Fruit fly (Drosophila melanogaster) whole organism, embryonic: ENCODE results near the gene Pino.

Experiments
- C15 ChIP-seq: fragments of 200-800 bp; sonication (Bioruptor generic); IDR thresholded peaks from 3 replicates; pipeline ENCODE4 v1.3.6; 2022; ENCODE audit warnings: missing biosample characterization, missing genetic modification characterization
- CG10147 ChIP-seq: fragments of 200-800 bp; sonication (Bioruptor generic); optimal IDR thresholded peaks from 2 replicates; lab custom pipeline; 2019; ENCODE audit warnings: missing biosample characterization, mild to moderate bottlenecking, missing genetic modification characterization, moderate library complexity
- CG10267 ChIP-seq: fragments of 200-800 bp; sonication (Bioruptor generic); optimal IDR thresholded peaks from 2 replicates; lab custom pipeline; 2018; ENCODE audit warnings: missing biosample characterization, mild to moderate bottlenecking, missing genetic modification characterization, moderate library complexity
- CG10274 ChIP-seq: fragments of 200-800 bp; sonication (Bioruptor generic); optimal IDR thresholded peaks from 3 replicates; lab custom pipeline; 2017; ENCODE audit warnings: missing biosample characterization, mild to moderate bottlenecking, missing genetic modification characterization
- CG10431 ChIP-seq: fragments of 200-800 bp; sonication (Bioruptor generic); optimal IDR thresholded peaks from 3 replicates; lab custom pipeline; 2018; ENCODE audit warnings: missing biosample characterization, mild to moderate bottlenecking, missing genetic modification characterization
- CG10979 ChIP-seq: fragments of 200-800 bp; sonication (Bioruptor generic); optimal IDR thresholded peaks from 2 replicates; lab custom pipeline; 2018; ENCODE audit warnings: missing biosample characterization, mild to moderate bottlenecking, missing genetic modification characterization, moderate library complexity
- CG11696 ChIP-seq: fragments of 200-800 bp; sonication (Bioruptor generic); IDR thresholded peaks from 2 replicates; pipeline ENCODE4 v1.3.6; 2022; ENCODE audit warnings: missing biosample characterization, missing genetic modification characterization
- CG12942 ChIP-seq: fragments of 200-800 bp; sonication (Bioruptor generic); optimal IDR thresholded peaks from 3 replicates; lab custom pipeline; 2016; ENCODE audit warnings: missing biosample characterization, missing genetic modification characterization
- CG13424 ChIP-seq: fragments of 200-800 bp; sonication (Bioruptor generic); optimal IDR thresholded peaks from 2 replicates; lab custom pipeline; 2019; ENCODE audit warnings: missing biosample characterization, mild to moderate bottlenecking, missing genetic modification characterization, moderate library complexity
- CG13624 ChIP-seq: fragments of 200-800 bp; sonication (Bioruptor generic); optimal IDR thresholded peaks from 2 replicates; lab custom pipeline; 2016; ENCODE audit warnings: missing biosample characterization, missing genetic modification characterization
- CG15073 ChIP-seq: fragments of 200-800 bp; sonication (Bioruptor generic); optimal IDR thresholded peaks from 2 replicates; lab custom pipeline; 2016; ENCODE audit warnings: missing biosample characterization, missing genetic modification characterization
- CG17385 ChIP-seq: fragments of 200-800 bp; sonication (Bioruptor generic); optimal IDR thresholded peaks from 3 replicates; lab custom pipeline; 2018; ENCODE audit warnings: missing biosample characterization, mild to moderate bottlenecking, missing genetic modification characterization
- CG17568 ChIP-seq: fragments of 200-800 bp; sonication (Bioruptor generic); optimal IDR thresholded peaks from 2 replicates; lab custom pipeline; 2018; ENCODE audit warnings: missing biosample characterization, mild to moderate bottlenecking, missing genetic modification characterization, moderate library complexity
- CG1792 ChIP-seq: fragments of 200-800 bp; sonication (Bioruptor generic); optimal IDR thresholded peaks from 2 replicates; lab custom pipeline; 2016; ENCODE audit warnings: missing biosample characterization, missing genetic modification characterization
- CG2875 ChIP-seq: fragments of 200-800 bp; sonication (Bioruptor generic); optimal IDR thresholded peaks from 2 replicates; lab custom pipeline; 2017; ENCODE audit warnings: missing biosample characterization, mild to moderate bottlenecking, missing genetic modification characterization, missing genetic modification reagents
- CG30020 ChIP-seq: fragments of 200-800 bp; optimal IDR thresholded peaks from 2 replicates; lab custom pipeline; 2019; ENCODE audit warnings: missing biosample characterization, mild to moderate bottlenecking, missing genetic modification characterization, moderate library complexity
- CG34376 ChIP-seq: fragments of 200-800 bp; sonication (Bioruptor generic); optimal IDR thresholded peaks from 2 replicates; lab custom pipeline; 2018; ENCODE audit warnings: missing biosample characterization, mild to moderate bottlenecking, missing genetic modification characterization
- CG6791 ChIP-seq: fragments of 200-800 bp; sonication (Bioruptor generic); IDR thresholded peaks from 3 replicates; pipeline ENCODE4 v1.3.6; 2022; ENCODE audit warnings: missing biosample characterization, missing genetic modification characterization; ENCODE audit not compliant: partially characterized antibody
- CG8765 ChIP-seq: fragments of 200-800 bp; sonication (Bioruptor generic); IDR thresholded peaks from 2 replicates; pipeline ENCODE4 v1.3.6; 2022; ENCODE audit warnings: missing biosample characterization, missing genetic modification characterization
- CG9797 ChIP-seq: fragments of 200-800 bp; sonication (Bioruptor generic); optimal IDR thresholded peaks from 3 replicates; lab custom pipeline; 2018; ENCODE audit warnings: missing biosample characterization, mild to moderate bottlenecking, missing genetic modification characterization
- CkIIα-i1 ChIP-seq: fragments of 200-800 bp; sonication (Bioruptor generic); IDR thresholded peaks from 2 replicates; pipeline ENCODE4 v1.3.6; 2022; ENCODE audit warnings: missing biosample characterization, missing genetic modification characterization
- D19A ChIP-seq: fragments of 200-800 bp; optimal IDR thresholded peaks from 3 replicates; lab custom pipeline; 2019; ENCODE audit warnings: missing biosample characterization, mild to moderate bottlenecking, missing genetic modification characterization, moderate library complexity
- H15 ChIP-seq: fragments of 200-800 bp; sonication (Bioruptor generic); IDR thresholded peaks from 3 replicates; pipeline ENCODE4 v1.3.6; 2022; ENCODE audit warnings: missing biosample characterization, missing genetic modification characterization
- HLH54F ChIP-seq: fragments of 200-800 bp; sonication (Bioruptor generic); optimal IDR thresholded peaks from 3 replicates; lab custom pipeline; 2016; ENCODE audit warnings: missing biosample characterization, missing genetic modification characterization
- MTF-1 ChIP-seq: fragments of 200-800 bp; sonication (Bioruptor generic); optimal IDR thresholded peaks from 2 replicates; lab custom pipeline; 2018; ENCODE audit warnings: missing biosample characterization, mild to moderate bottlenecking, missing genetic modification characterization, borderline replicate concordance
- Sry-β ChIP-seq: fragments of 200-800 bp; sonication (Bioruptor generic); optimal IDR thresholded peaks from 2 replicates; lab custom pipeline; 2018; ENCODE audit warnings: missing biosample characterization, mild to moderate bottlenecking, missing genetic modification characterization, moderate library complexity
- abd-A ChIP-seq: fragments of 200-800 bp; sonication (Bioruptor generic); optimal IDR thresholded peaks from 3 replicates; lab custom pipeline; 2019; ENCODE audit warnings: missing biosample characterization, mild to moderate bottlenecking, missing genetic modification characterization, moderate library complexity
- al ChIP-seq: fragments of 200-800 bp; sonication (Bioruptor generic); IDR thresholded peaks from 2 replicates; pipeline ENCODE4 v1.3.6; 2022; ENCODE audit warnings: missing biosample characterization, missing genetic modification characterization
- amos ChIP-seq: fragments of 200-800 bp; sonication (Bioruptor generic); IDR thresholded peaks from 2 replicates; pipeline ENCODE4 v1.3.6; 2022; ENCODE audit warnings: missing biosample characterization, missing genetic modification characterization; ENCODE audit not compliant: partially characterized antibody
- ase ChIP-seq: fragments of 200-800 bp; sonication (Bioruptor generic); IDR thresholded peaks from 3 replicates; pipeline ENCODE4 v1.3.6; 2022; ENCODE audit warnings: missing biosample characterization, missing genetic modification characterization
- chinmo ChIP-seq: fragments of 200-800 bp; sonication (Bioruptor generic); IDR thresholded peaks from 4 replicates; pipeline ENCODE4 v1.3.6; 2022; ENCODE audit warnings: missing biosample characterization, missing genetic modification characterization; ENCODE audit not compliant: partially characterized antibody
- crol ChIP-seq: fragments of 200-800 bp; sonication (Bioruptor generic); IDR thresholded peaks from 2 replicates; pipeline ENCODE4 v1.3.6; 2022; ENCODE audit warnings: missing biosample characterization, missing genetic modification characterization
- dysf ChIP-seq: fragments of 200-800 bp; sonication (Bioruptor generic); IDR thresholded peaks from 3 replicates; pipeline ENCODE4 v1.3.6; 2022; ENCODE audit warnings: missing biosample characterization, missing genetic modification characterization
- eve ChIP-seq, 2 experiments: fragments of >200 bp; optimal IDR thresholded peaks; 2 replicates each; lab custom pipeline; 2017; ENCODE audit warnings: missing biosample characterization in 2 of 2, missing genetic modification characterization in 2 of 2
- fd3F ChIP-seq: fragments of 200-800 bp; sonication (Bioruptor generic); optimal IDR thresholded peaks from 2 replicates; lab custom pipeline; 2018; ENCODE audit warnings: missing biosample characterization, mild to moderate bottlenecking, missing genetic modification characterization, moderate library complexity
- fd96Cb ChIP-seq: fragments of 200-800 bp; sonication (Bioruptor generic); optimal IDR thresholded peaks from 2 replicates; lab custom pipeline; 2018; ENCODE audit warnings: missing biosample characterization, mild to moderate bottlenecking, missing genetic modification characterization, moderate library complexity
- ftz-f1 ChIP-seq: fragments of 200-800 bp; sonication (Bioruptor generic); optimal IDR thresholded peaks from 2 replicates; lab custom pipeline; 2016; ENCODE audit warnings: missing biosample characterization, missing genetic modification characterization
- knrl ChIP-seq: fragments of 200-800 bp; sonication (Bioruptor generic); IDR thresholded peaks from 3 replicates; pipeline ENCODE4 v1.3.6; 2022; ENCODE audit warnings: missing biosample characterization, missing genetic modification characterization; ENCODE audit not compliant: partially characterized antibody
- luna ChIP-seq: fragments of 200-800 bp; sonication (Bioruptor generic); optimal IDR thresholded peaks from 2 replicates; lab custom pipeline; 2016; ENCODE audit warnings: missing biosample characterization, missing genetic modification characterization
- oc ChIP-seq: fragments of 200-800 bp; sonication (Bioruptor generic); optimal IDR thresholded peaks from 2 replicates; lab custom pipeline; 2018; ENCODE audit warnings: missing biosample characterization, mild to moderate bottlenecking, missing genetic modification characterization, moderate library complexity
- onecut ChIP-seq: fragments of 200-800 bp; sonication (Bioruptor generic); IDR thresholded peaks from 2 replicates; pipeline ENCODE4 v1.3.6; 2022; ENCODE audit warnings: missing biosample characterization, missing genetic modification characterization
- pfk ChIP-seq: fragments of 200-800 bp; sonication (Bioruptor generic); optimal IDR thresholded peaks from 2 replicates; lab custom pipeline; 2018; ENCODE audit warnings: missing biosample characterization, mild to moderate bottlenecking, missing genetic modification characterization, moderate library complexity
- ro ChIP-seq: fragments of 200-800 bp; sonication (Bioruptor generic); IDR thresholded peaks from 2 replicates; pipeline ENCODE4 v1.3.6; 2022; ENCODE audit warnings: missing biosample characterization, missing genetic modification characterization
- salm ChIP-seq: fragments of 200-800 bp; sonication (Bioruptor generic); optimal IDR thresholded peaks from 2 replicates; lab custom pipeline; 2018; ENCODE audit warnings: missing biosample characterization, mild to moderate bottlenecking, missing genetic modification characterization
- slou ChIP-seq: fragments of 200-800 bp; sonication (Bioruptor generic); optimal IDR thresholded peaks from 3 replicates; lab custom pipeline; 2016; ENCODE audit warnings: missing biosample characterization, missing genetic modification characterization
- stc ChIP-seq: fragments of 200-800 bp; sonication (Bioruptor generic); IDR thresholded peaks from 2 replicates; pipeline ENCODE4 v1.3.6; 2022; ENCODE audit warnings: missing biosample characterization, missing genetic modification characterization
- tio ChIP-seq: fragments of 200-800 bp; sonication (Bioruptor generic); optimal IDR thresholded peaks from 2 replicates; lab custom pipeline; 2017; ENCODE audit warnings: missing biosample characterization, missing genetic modification characterization, inconsistent platforms

Pino gene

DNA sequence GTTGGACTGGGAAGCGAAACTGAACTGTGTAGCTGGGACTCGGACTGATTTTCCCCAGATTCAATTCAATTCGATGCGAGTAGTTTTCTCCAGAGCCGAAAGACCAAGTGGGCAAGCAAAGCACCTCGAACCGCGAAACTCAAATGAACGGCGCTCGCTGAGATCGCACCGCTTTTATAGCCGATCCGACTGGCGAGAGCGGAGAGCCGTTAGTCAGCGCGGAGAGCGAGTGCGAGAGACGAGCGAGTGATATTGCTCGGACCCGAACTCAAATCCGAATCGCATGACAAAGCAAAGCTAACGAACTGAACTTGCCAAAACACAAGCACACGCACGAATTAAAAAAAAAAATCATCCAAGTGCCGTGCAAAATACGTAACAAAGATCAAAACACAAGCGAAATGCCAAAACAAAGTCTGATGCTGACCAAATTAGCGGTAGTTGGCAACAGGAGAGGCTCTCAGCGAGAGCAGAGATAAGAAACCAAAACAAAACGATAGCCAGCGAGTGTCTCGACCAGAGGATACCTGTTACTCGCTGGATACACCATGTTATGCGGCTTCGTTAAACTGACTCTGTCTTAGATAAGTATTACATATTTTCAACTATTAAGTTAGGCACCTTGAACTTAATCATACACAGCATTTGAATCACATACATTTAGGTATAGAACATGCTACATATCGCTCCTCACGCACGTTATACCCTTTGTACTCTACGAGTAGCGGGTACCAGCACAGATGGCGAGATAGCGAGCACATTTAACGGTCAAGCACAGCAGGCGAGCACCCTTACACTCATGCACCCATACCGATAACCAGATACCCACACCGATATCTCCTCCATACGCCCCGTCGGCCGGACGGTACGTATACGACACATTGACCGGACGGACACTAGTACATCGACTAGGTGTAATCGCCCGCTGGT lies 9.6 kb downstream of the Pino start (continued):
- peak; percentile 20 for TF ChIP-seq ftz-f1 (GFP tag; lab: Kevin White, UChicago)
- peak; percentile 48 for TF ChIP-seq salm (tag; lab: Kevin White, UChicago)
- peak; percentile 48 for TF ChIP-seq MTF-1 (GFP tag; lab: Kevin White, UChicago)
- TF ChIP-seq CG8765 (GFP tag; lab: Robert Waterston, UW), result peak; percentile 15; the same call in 1 of the 2 replicates
- TF ChIP-seq dysf (GFP tag; lab: Robert Waterston, UW), result peak; percentile 89
- TF ChIP-seq slou (GFP tag; lab: Kevin White, UChicago), result peak; percentile 37
- TF ChIP-seq CG10979 (tag; lab: Kevin White, UChicago), result peak; percentile 34
- no peak for TF ChIP-seq pfk
- no peak for TF ChIP-seq Sry-β (GFP tag; lab: Kevin White, UChicago)
- TF ChIP-seq CkIIα-i1 (GFP tag; lab: Robert Waterston, UW), result peak; percentile 23; the same call in 1 of the 2 replicates
- no peak for TF ChIP-seq CG6791 (GFP tag; lab: Robert Waterston, UW)
- TF ChIP-seq H15 (GFP tag; lab: Robert Waterston, UW), result peak; percentile 47; the same call in 2 of the 3 replicates
- TF ChIP-seq al (GFP tag; lab: Robert Waterston, UW), result peak; percentile 81
- TF ChIP-seq HLH54F, result peak; percentile 69
- TF ChIP-seq eve (GFP tag; optimal IDR thresholded peaks at IDR 0.05; lab: Kevin White, UChicago), result no peak
- TF ChIP-seq chinmo (GFP tag; lab: Robert Waterston, UW), result peak; percentile 76; the same call in 2 of the 4 replicates
- TF ChIP-seq CG10267 (tag; lab: Kevin White, UChicago), result peak; percentile 29
- TF ChIP-seq CG1792 (GFP tag; lab: Kevin White, UChicago), result peak; percentile 9
- TF ChIP-seq CG2875 (GFP tag; lab: Kevin White, UChicago), result peak; percentile 8
- peak; percentile 55; the same call in 1 of the 3 replicates for TF ChIP-seq ase (GFP tag; lab: Robert Waterston, UW)
- TF ChIP-seq CG10431 (GFP tag; lab: Kevin White, UChicago), result no peak
- TF ChIP-seq onecut (GFP tag; lab: Robert Waterston, UW), result no peak; the same call in 1 of the 2 replicates
- TF ChIP-seq ro (GFP tag; lab: Robert Waterston, UW), result peak; percentile 35; the same call in 1 of the 2 replicates
- TF ChIP-seq knrl (GFP tag; lab: Robert Waterston, UW), result 0 out of 3 replicates have a peak, but pooled peaks have one; percentile 24
- TF ChIP-seq CG30020 (tag; lab: Kevin White, UChicago), result no peak
- TF ChIP-seq luna, result no peak
- no peak for TF ChIP-seq CG9797
- peak; percentile 63 for TF ChIP-seq fd96Cb (tag; lab: Kevin White, UChicago)
- peak; percentile 42 for TF ChIP-seq CG10274 (GFP tag; lab: Kevin White, UChicago)
- peak; percentile 44; the same call in 1 of the 2 replicates for TF ChIP-seq amos (GFP tag; lab: Robert Waterston, UW)
- TF ChIP-seq CG13424 (tag; lab: Kevin White, UChicago), result peak; percentile 59
- TF ChIP-seq CG12942, result peak; percentile 70
- no peak for TF ChIP-seq CG15073
- TF ChIP-seq oc (tag; lab: Kevin White, UChicago), result no peak
- TF ChIP-seq CG34376 (GFP tag; lab: Kevin White, UChicago), result peak; percentile 55
- TF ChIP-seq CG17568 (GFP tag; lab: Kevin White, UChicago), result peak; percentile 45
- TF ChIP-seq crol (GFP tag; lab: Robert Waterston, UW), result no peak
- peak; percentile 51 for TF ChIP-seq D19A (tag; lab: Kevin White, UChicago)
- peak; percentile 54 for TF ChIP-seq CG17385 (GFP tag; lab: Kevin White, UChicago)
- peak; percentile 74; the same call in 1 of the 3 replicates for TF ChIP-seq C15 (GFP tag; lab: Robert Waterston, UW)
- peak; percentile 63 for TF ChIP-seq CG10147 (GFP tag; lab: Kevin White, UChicago)
- peak; percentile 60 for TF ChIP-seq fd3F
- peak; percentile 64 for TF ChIP-seq stc (GFP tag; lab: Robert Waterston, UW)
- TF ChIP-seq CG11696 (GFP tag; lab: Robert Waterston, UW), result peak; percentile 55
- peak; percentile 74 for TF ChIP-seq CG13624 (GFP tag; lab: Kevin White, UChicago)
- peak; percentile 51 for TF ChIP-seq tio
- no peak for TF ChIP-seq abd-A
